Fruit fly (Drosophila melanogaster) whole organism, embryonic: ENCODE measurements around the gene CG31792.

Experiments
- BtbVII ChIP-seq: fragments of 200-800 bp; sonication (Bioruptor generic); optimal IDR thresholded peaks from 3 replicates; lab custom pipeline; 2017; ENCODE audit warnings: missing biosample characterization, mild to moderate bottlenecking, missing genetic modification characterization
- CG10147 ChIP-seq: fragments of 200-800 bp; sonication (Bioruptor generic); optimal IDR thresholded peaks from 2 replicates; lab custom pipeline; 2019; ENCODE audit warnings: missing biosample characterization, mild to moderate bottlenecking, missing genetic modification characterization, moderate library complexity
- CG10431 ChIP-seq: fragments of 200-800 bp; sonication (Bioruptor generic); optimal IDR thresholded peaks from 3 replicates; lab custom pipeline; 2018; ENCODE audit warnings: missing biosample characterization, mild to moderate bottlenecking, missing genetic modification characterization
- CG10543 ChIP-seq: fragments of 200-800 bp; sonication (Bioruptor generic); optimal IDR thresholded peaks from 3 replicates; lab custom pipeline; 2017; ENCODE audit warnings: missing biosample characterization, mild to moderate bottlenecking, missing genetic modification characterization, moderate library complexity
- CG12219 ChIP-seq: fragments of 200-800 bp; sonication (Bioruptor generic); optimal IDR thresholded peaks from 3 replicates; lab custom pipeline; 2018; ENCODE audit warnings: missing biosample characterization, mild to moderate bottlenecking, missing genetic modification characterization
- CG12391 ChIP-seq: fragments of 200-800 bp; sonication (Bioruptor generic); optimal IDR thresholded peaks from 3 replicates; lab custom pipeline; 2018; ENCODE audit warnings: missing biosample characterization, mild to moderate bottlenecking, missing genetic modification characterization, moderate library complexity
- CG15073 ChIP-seq: fragments of 200-800 bp; sonication (Bioruptor generic); optimal IDR thresholded peaks from 2 replicates; lab custom pipeline; 2016; ENCODE audit warnings: missing biosample characterization, missing genetic modification characterization
- CG15269 ChIP-seq: fragments of 200-800 bp; sonication (Bioruptor generic); optimal IDR thresholded peaks from 2 replicates; lab custom pipeline; 2018; ENCODE audit warnings: missing biosample characterization, mild to moderate bottlenecking, missing genetic modification characterization, moderate library complexity
- CG1603 ChIP-seq: fragments of 200-800 bp; sonication (Bioruptor generic); optimal IDR thresholded peaks from 2 replicates; lab custom pipeline; 2019; ENCODE audit warnings: missing biosample characterization, mild to moderate bottlenecking, missing genetic modification characterization, moderate library complexity
- CG17829 ChIP-seq: fragments of 200-800 bp; optimal IDR thresholded peaks from 2 replicates; lab custom pipeline; 2019; ENCODE audit warnings: missing biosample characterization, mild to moderate bottlenecking, missing genetic modification characterization, moderate library complexity
- CG18262 ChIP-seq: fragments of 200-800 bp; optimal IDR thresholded peaks from 3 replicates; lab custom pipeline; 2019; ENCODE audit warnings: missing biosample characterization, mild to moderate bottlenecking, missing genetic modification characterization, moderate library complexity
- CG18476 ChIP-seq: fragments of 200-800 bp; sonication (Bioruptor generic); optimal IDR thresholded peaks from 2 replicates; lab custom pipeline; 2016; ENCODE audit warnings: missing biosample characterization, mild to moderate bottlenecking, missing genetic modification characterization
- CG2116 ChIP-seq: fragments of 200-800 bp; sonication (Bioruptor generic); optimal IDR thresholded peaks from 3 replicates; lab custom pipeline; 2018; ENCODE audit warnings: missing biosample characterization, mild to moderate bottlenecking, missing genetic modification characterization
- CG2199 ChIP-seq: fragments of 200-800 bp; sonication (Bioruptor generic); IDR thresholded peaks from 3 replicates; pipeline ENCODE4 v1.3.6; 2022; ENCODE audit warnings: missing biosample characterization, missing genetic modification characterization
- CG2889 ChIP-seq: fragments of 200-800 bp; sonication (Bioruptor generic); IDR thresholded peaks from 3 replicates; pipeline ENCODE4 v1.3.6; 2022; ENCODE audit warnings: missing biosample characterization, missing genetic modification characterization
- CG3065 ChIP-seq: fragments of 200-800 bp; sonication (Bioruptor generic); optimal IDR thresholded peaks from 2 replicates; lab custom pipeline; 2016; ENCODE audit warnings: missing biosample characterization, missing genetic modification characterization
- CG31388 ChIP-seq: fragments of 200-800 bp; sonication (Bioruptor generic); optimal IDR thresholded peaks from 2 replicates; lab custom pipeline; 2016; ENCODE audit warnings: missing biosample characterization, missing genetic modification characterization
- CG34376 ChIP-seq: fragments of 200-800 bp; sonication (Bioruptor generic); optimal IDR thresholded peaks from 2 replicates; lab custom pipeline; 2018; ENCODE audit warnings: missing biosample characterization, mild to moderate bottlenecking, missing genetic modification characterization
- CG5180 ChIP-seq: fragments of 200-800 bp; sonication (Bioruptor generic); optimal IDR thresholded peaks from 3 replicates; lab custom pipeline; 2017; ENCODE audit warnings: missing biosample characterization, missing genetic modification characterization, mild to moderate bottlenecking, moderate library complexity, missing genetic modification reagents
- CG5245 ChIP-seq: fragments of 200-800 bp; sonication (Bioruptor generic); optimal IDR thresholded peaks from 3 replicates; lab custom pipeline; 2016; ENCODE audit warnings: missing biosample characterization, missing genetic modification characterization
- CG7786 ChIP-seq: fragments of 200-800 bp; sonication (Bioruptor generic); optimal IDR thresholded peaks from 2 replicates; lab custom pipeline; 2016; ENCODE audit warnings: missing biosample characterization, missing genetic modification characterization
- CG7963 ChIP-seq: fragments of 200-800 bp; sonication (Bioruptor generic); IDR thresholded peaks from 3 replicates; pipeline ENCODE4 v1.3.6; 2022; ENCODE audit warnings: missing biosample characterization, missing genetic modification characterization; ENCODE audit not compliant: partially characterized antibody
- CG8388 ChIP-seq: fragments of 200-800 bp; sonication (Bioruptor generic); optimal IDR thresholded peaks from 2 replicates; lab custom pipeline; 2019; ENCODE audit warnings: missing biosample characterization, mild to moderate bottlenecking, missing genetic modification characterization, moderate library complexity
- CG9932 ChIP-seq: fragments of 200-800 bp; sonication (Bioruptor generic); IDR thresholded peaks from 2 replicates; pipeline ENCODE4 v1.3.6; 2022; ENCODE audit warnings: missing biosample characterization, missing genetic modification characterization
- Dll ChIP-seq: fragments of 200-800 bp; sonication (Bioruptor generic); IDR thresholded peaks from 4 replicates; pipeline ENCODE4 v1.3.6; 2022; ENCODE audit warnings: missing biosample characterization, missing genetic modification characterization; ENCODE audit not compliant: partially characterized antibody
- Doc2 ChIP-seq: fragments of 200-800 bp; sonication (Bioruptor generic); IDR thresholded peaks from 2 replicates; pipeline ENCODE4 v1.3.6; 2022; ENCODE audit warnings: missing biosample characterization, missing genetic modification characterization
- Lhr ChIP-seq: fragments of 200-800 bp; sonication (Bioruptor generic); optimal IDR thresholded peaks from 3 replicates; lab custom pipeline; 2017; ENCODE audit warnings: mild to moderate bottlenecking, missing biosample characterization, missing genetic modification reagents, missing genetic modification characterization
- Lpt ChIP-seq: fragments of >200 bp; optimal IDR thresholded peaks from 2 replicates; lab custom pipeline; 2018; ENCODE audit warnings: missing biosample characterization, missing genetic modification characterization
- Optix ChIP-seq: fragments of 200-800 bp; sonication (Bioruptor generic); IDR thresholded peaks from 3 replicates; pipeline ENCODE4 v1.3.6; 2022; ENCODE audit warnings: missing biosample characterization, missing genetic modification characterization
- Pdp1 ChIP-seq, 2 experiments: fragments of 200-800 bp; sonication (Bioruptor generic); optimal IDR thresholded peaks; 3 replicates each; lab custom pipeline; 2016; ENCODE audit warnings: missing biosample characterization in 2 of 2, missing genetic modification characterization in 2 of 2, mild to moderate bottlenecking in 1 of 2, moderate library complexity in 1 of 2
- Scr ChIP-seq: fragments of 200-800 bp; sonication (Bioruptor generic); IDR thresholded peaks from 2 replicates; pipeline ENCODE4 v1.3.6; 2022; ENCODE audit warnings: missing biosample characterization, missing genetic modification characterization; ENCODE audit not compliant: partially characterized antibody
- Stat92E ChIP-seq, 3 experiments: fragments of >200 bp in 2 of 3; fragments of 200-800 bp in 1 of 3; sonication (Bioruptor generic) in 1 of 3; optimal IDR thresholded peaks; 2 replicates each; lab custom pipeline; 2017 to 2019; ENCODE audit warnings: missing biosample characterization in 3 of 3, missing genetic modification characterization in 3 of 3, mild to moderate bottlenecking in 1 of 3, moderate library complexity in 1 of 3
- Usf ChIP-seq: fragments of 200-800 bp; sonication (Bioruptor generic); optimal IDR thresholded peaks from 2 replicates; lab custom pipeline; 2017; ENCODE audit warnings: missing genotype, missing biosample characterization, missing genetic modification characterization
- btn ChIP-seq: fragments of 200-800 bp; sonication (Bioruptor generic); optimal IDR thresholded peaks from 2 replicates; lab custom pipeline; 2016; ENCODE audit warnings: missing biosample characterization, missing genetic modification characterization
- dimm ChIP-seq: fragments of 200-800 bp; sonication (Bioruptor generic); IDR thresholded peaks from 2 replicates; pipeline ENCODE4 v1.3.6; 2022; ENCODE audit warnings: missing biosample characterization, missing genetic modification characterization
- dmrt99B ChIP-seq: fragments of 200-800 bp; sonication (Bioruptor generic); optimal IDR thresholded peaks from 2 replicates; lab custom pipeline; 2018; ENCODE audit warnings: missing biosample characterization, mild to moderate bottlenecking, missing genetic modification characterization, moderate library complexity
- gcm ChIP-seq: fragments of 200-800 bp; sonication (Bioruptor generic); optimal IDR thresholded peaks from 2 replicates; lab custom pipeline; 2019; ENCODE audit warnings: missing biosample characterization, mild to moderate bottlenecking, missing genetic modification characterization, moderate library complexity
- gcm2 ChIP-seq: fragments of 200-800 bp; sonication (Bioruptor generic); optimal IDR thresholded peaks from 2 replicates; lab custom pipeline; 2016; ENCODE audit warnings: missing biosample characterization, missing genetic modification characterization
- inv ChIP-seq: fragments of 200-800 bp; sonication (Bioruptor generic); IDR thresholded peaks from 2 replicates; pipeline ENCODE4 v1.3.6; 2022; ENCODE audit warnings: missing biosample characterization, missing genetic modification characterization; ENCODE audit not compliant: partially characterized antibody
- mld ChIP-seq: fragments of 200-800 bp; sonication (Bioruptor generic); IDR thresholded peaks from 3 replicates; pipeline ENCODE4 v1.3.6; 2022; ENCODE audit warnings: missing biosample characterization, missing genetic modification characterization; ENCODE audit not compliant: partially characterized antibody
- phol ChIP-seq: fragments of 200-800 bp; sonication (Bioruptor generic); optimal IDR thresholded peaks from 3 replicates; lab custom pipeline; 2018; ENCODE audit warnings: missing biosample characterization, mild to moderate bottlenecking, missing genetic modification characterization, moderate library complexity
- pita ChIP-seq: fragments of 200-800 bp; sonication (Bioruptor generic); optimal IDR thresholded peaks from 2 replicates; lab custom pipeline; 2017; ENCODE audit warnings: missing biosample characterization, mild to moderate bottlenecking, missing genetic modification characterization
- pnt ChIP-seq: fragments of 200-800 bp; sonication (Bioruptor generic); optimal IDR thresholded peaks from 3 replicates; lab custom pipeline; 2016; ENCODE audit warnings: missing biosample characterization, missing genetic modification characterization
- seq ChIP-seq: fragments of 200-800 bp; sonication (Bioruptor generic); IDR thresholded peaks from 2 replicates; pipeline ENCODE4 v1.3.6; 2022; ENCODE audit warnings: missing biosample characterization, missing genetic modification characterization
- slp2 ChIP-seq: fragments of 200-800 bp; sonication (Bioruptor generic); optimal IDR thresholded peaks from 2 replicates; lab custom pipeline; 2016; ENCODE audit warnings: missing biosample characterization, missing genetic modification characterization
- sr ChIP-seq: fragments of 200-800 bp; sonication (Bioruptor generic); IDR thresholded peaks from 3 replicates; pipeline ENCODE4 v1.3.6; 2022; ENCODE audit warnings: missing biosample characterization, missing genetic modification characterization
- stc ChIP-seq: fragments of 200-800 bp; sonication (Bioruptor generic); IDR thresholded peaks from 2 replicates; pipeline ENCODE4 v1.3.6; 2022; ENCODE audit warnings: missing biosample characterization, missing genetic modification characterization
- zf30C ChIP-seq: fragments of 200-800 bp; sonication (Bioruptor generic); optimal IDR thresholded peaks from 3 replicates; lab custom pipeline; 2018; ENCODE audit warnings: missing biosample characterization, mild to moderate bottlenecking, missing genetic modification characterization

CG31792 gene

DNA sequence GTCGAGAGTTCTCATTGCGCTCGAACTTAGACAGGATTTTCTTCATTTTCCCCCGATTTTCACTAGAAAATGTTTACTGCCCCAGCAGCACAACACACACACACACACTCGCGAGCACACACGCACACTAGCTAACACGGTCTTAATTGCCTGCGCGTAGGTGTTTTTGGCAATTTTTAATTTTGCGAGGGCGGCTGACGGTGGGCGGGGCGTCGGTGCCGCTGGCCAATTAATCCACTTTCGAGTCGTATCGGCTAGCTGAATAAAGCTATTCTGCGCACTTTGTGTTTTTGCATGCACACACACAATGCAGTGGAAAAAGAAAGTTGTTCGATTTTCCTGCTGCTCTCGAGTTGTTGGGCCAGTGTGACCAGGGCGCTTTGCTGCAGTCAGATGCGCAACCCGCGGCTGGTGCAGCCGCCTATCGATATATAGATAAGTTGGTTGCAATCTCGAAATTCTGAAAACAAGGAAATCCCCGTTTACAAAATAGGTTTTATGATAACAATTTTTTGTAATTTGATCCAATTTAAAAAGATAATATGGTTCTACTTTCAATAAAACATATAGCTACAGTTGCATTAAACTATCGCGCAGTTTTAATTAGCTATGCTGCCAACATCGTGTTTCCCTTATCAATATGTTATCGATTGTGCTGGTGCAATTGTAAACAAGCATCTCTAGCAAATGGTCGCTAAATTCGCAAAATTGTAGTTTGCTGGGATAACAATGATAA lies 28.7 kb upstream of the CG31792 start, which contains the start of the genes Nak and Tango6 (continued):
- TF ChIP-seq Pdp1 (GFP tag; optimal IDR thresholded peaks at IDR 0.05; lab: Kevin White, UChicago) = peak in 1 of 2 experiments; percentile 54
- TF ChIP-seq CG5180 = no peak
- TF ChIP-seq slp2 (GFP tag; lab: Kevin White, UChicago) = no peak
- TF ChIP-seq CG3065 (GFP tag; lab: Kevin White, UChicago) = peak; percentile 5
- TF ChIP-seq CG1603 (tag; lab: Kevin White, UChicago) = peak; percentile 16
- peak in 1 of 3 experiments; percentile 51 for TF ChIP-seq Stat92E (GFP tag; optimal IDR thresholded peaks at IDR 0.05; lab: Kevin White, UChicago)
- peak; percentile 98 for TF ChIP-seq Scr (GFP tag; lab: Robert Waterston, UW)
- TF ChIP-seq CG10147 (GFP tag; lab: Kevin White, UChicago) = no peak
- TF ChIP-seq stc (GFP tag; lab: Robert Waterston, UW) = no peak
- peak; percentile 63 for TF ChIP-seq CG12391 (tag; lab: Kevin White, UChicago)
- TF ChIP-seq Lhr (GFP tag; lab: Kevin White, UChicago) = peak; percentile 61
- peak; percentile 2 for TF ChIP-seq CG7786
- TF ChIP-seq CG8388 (GFP tag; lab: Kevin White, UChicago) = no peak
- no peak for TF ChIP-seq Optix
- TF ChIP-seq CG10431 (GFP tag; lab: Kevin White, UChicago) = peak; percentile 29
- TF ChIP-seq Usf (GFP tag; lab: Kevin White, UChicago) = no peak
- TF ChIP-seq Doc2 = no peak
- TF ChIP-seq Lpt (GFP tag; lab: Kevin White, UChicago) = no peak
- peak; percentile 76 for TF ChIP-seq CG7963 (GFP tag; lab: Robert Waterston, UW)
- TF ChIP-seq seq (GFP tag; lab: Robert Waterston, UW) = 0 out of 2 replicates have a peak, but pooled peaks have one; percentile 25
- TF ChIP-seq CG5245 (GFP tag; lab: Kevin White, UChicago) = no peak
- peak; percentile 37 for TF ChIP-seq CG34376 (GFP tag; lab: Kevin White, UChicago)
- no peak for TF ChIP-seq dmrt99B (tag; lab: Kevin White, UChicago)
- no peak for TF ChIP-seq CG31388 (GFP tag; lab: Kevin White, UChicago)
- TF ChIP-seq zf30C = no peak
- peak; percentile 99 for TF ChIP-seq Dll (GFP tag; lab: Robert Waterston, UW)
- no peak for TF ChIP-seq dimm (GFP tag; lab: Robert Waterston, UW)
- peak; percentile 20 for TF ChIP-seq CG15269
- TF ChIP-seq CG10543 = no peak
- TF ChIP-seq CG15073 = no peak
- peak; percentile 68 for TF ChIP-seq phol (tag; lab: Kevin White, UChicago)
- no peak for TF ChIP-seq CG2889
- no peak for TF ChIP-seq btn (GFP tag; lab: Kevin White, UChicago)
- no peak for TF ChIP-seq CG2199
- peak; percentile 95 for TF ChIP-seq CG2116
- TF ChIP-seq CG17829 (tag; lab: Kevin White, UChicago) = peak; percentile 64
- no peak for TF ChIP-seq CG12219 (GFP tag; lab: Kevin White, UChicago)
- no peak for TF ChIP-seq gcm2 (GFP tag; lab: Kevin White, UChicago)
- peak; percentile 88; the same call in 2 of the 3 replicates for TF ChIP-seq mld
- TF ChIP-seq pnt = peak; percentile 0
- TF ChIP-seq inv (GFP tag; lab: Robert Waterston, UW) = peak; percentile 93
- TF ChIP-seq CG18476 (GFP tag; lab: Kevin White, UChicago) = peak; percentile 29
- peak; percentile 8 for TF ChIP-seq gcm (GFP tag; lab: Kevin White, UChicago)
- peak; percentile 50 for TF ChIP-seq CG9932 (GFP tag; lab: Robert Waterston, UW)
- TF ChIP-seq pita = no peak
- no peak for TF ChIP-seq BtbVII (GFP tag; lab: Kevin White, UChicago)
- peak; percentile 32 for TF ChIP-seq CG18262 (tag; lab: Kevin White, UChicago)
- peak; percentile 58; the same call in 1 of the 3 replicates for TF ChIP-seq sr (GFP tag; lab: Robert Waterston, UW)
